Worm (Caenorhabditis elegans) whole organism, midembryonic: ENCODE data around the gene C28H8.8.

Experiments used
- cog-1 ChIP-seq: sonication (generic microtip); optimal IDR thresholded peaks from 2 replicates; lab custom pipeline; 2016; ENCODE audit warnings: missing genetic modification characterization, missing compliant biosample characterization
- flt-1 ChIP-seq: fragments of 200-800 bp; sonication (Bioruptor generic); IDR thresholded peaks from 2 replicates; pipeline ENCODE4 v1.3.6; 2022; ENCODE audit warnings: missing genetic modification characterization, missing compliant biosample characterization
- klf-2 ChIP-seq: fragments of 200-800 bp; sonication (Bioruptor generic); conservative IDR thresholded peaks from 2 replicates; pipeline ENCODE4 v1.3.6; 2022; ENCODE audit warnings: missing genetic modification reagents, missing genetic modification characterization, missing compliant biosample characterization
- ztf-23 ChIP-seq: fragments of 200-800 bp; sonication (Bioruptor generic); IDR thresholded peaks from 2 replicates; pipeline ENCODE4 v1.3.6; 2022; ENCODE audit warnings: missing genetic modification reagents, missing genetic modification characterization, missing compliant biosample characterization

DNA sequence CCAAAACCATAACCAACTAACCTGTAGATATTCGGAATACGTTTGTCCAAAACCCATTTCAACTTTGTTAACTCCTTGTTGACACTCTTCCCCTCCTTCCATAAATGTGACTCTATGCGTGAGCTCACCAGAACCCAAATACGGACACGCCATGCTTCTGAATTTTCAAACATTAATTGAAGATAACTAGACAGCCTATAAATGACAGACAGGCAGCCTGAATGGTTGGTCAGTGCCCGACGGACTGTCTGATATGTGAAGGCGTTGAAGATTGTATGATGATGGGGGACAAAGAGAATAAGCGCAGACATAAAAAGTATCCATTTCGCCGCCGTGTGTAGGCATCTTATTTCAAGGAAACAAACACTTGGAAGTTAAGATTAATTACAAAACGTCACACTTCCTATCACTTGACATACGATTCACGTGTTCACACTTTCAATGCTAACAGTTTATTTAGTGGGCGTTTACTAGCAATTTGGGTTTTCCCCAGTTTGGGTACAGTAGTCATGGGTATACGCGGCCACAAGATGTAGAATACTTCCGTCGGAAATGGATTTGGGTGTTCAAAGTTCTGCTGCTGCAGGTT, 31.3 kb upstream of the C28H8.8 start, which contains the start of the genes tdo-2 and C28H8.2:
- TF ChIP-seq flt-1 (GFP tag; lab: Robert Waterston, UW) (no peak), cog-1 (tag; lab: Kevin White, UChicago) (no peak), klf-2 (GFP tag; lab: Robert Waterston, UW) (no peak), ztf-23 (no peak)
